Fruit fly (Drosophila melanogaster): ENCODE measurements around the gene CG13078.

Gene CG13078

DNA sequence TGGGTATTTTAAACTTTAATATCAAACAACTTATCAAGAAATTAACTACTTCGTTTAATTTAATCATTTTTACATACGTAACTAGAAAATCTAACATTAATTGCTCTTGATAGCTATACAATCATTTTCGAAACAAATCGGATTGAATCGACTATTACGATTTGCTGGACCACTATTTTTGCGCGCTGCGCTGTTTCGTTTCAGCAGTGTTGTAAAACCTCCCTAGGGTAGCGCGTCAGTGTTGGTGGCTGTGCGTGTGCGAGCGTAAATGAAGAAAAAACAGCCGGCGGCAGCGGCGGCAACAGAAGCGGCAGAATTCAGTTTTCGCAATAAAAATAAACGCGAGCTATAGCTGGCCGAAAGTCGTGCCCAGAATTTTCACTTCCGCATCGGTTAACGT, 30.5 kb upstream of the CG13078 start, which contains the start of gene CG33116 (continued):
- TF ChIP-seq CG8319 (GFP tag; optimal IDR thresholded peaks at IDR 0.05) = peak; percentile 60
- peak; percentile 86 for TF ChIP-seq cyc (GFP tag; optimal IDR thresholded peaks at IDR 0.05)
- peak; percentile 96 for TF ChIP-seq Eip78C (GFP tag)
- peak; percentile 73 for TF ChIP-seq Ets96B (tag; optimal IDR thresholded peaks at IDR 0.05)
- peak; percentile 92 for TF ChIP-seq CG3919 (GFP tag; optimal IDR thresholded peaks at IDR 0.05)
- peak; percentile 3 for TF ChIP-seq Hr38 (GFP tag; optimal IDR thresholded peaks at IDR 0.05)
- peak; percentile 57 for TF ChIP-seq CG16779 (tag; optimal IDR thresholded peaks at IDR 0.05)
- peak; percentile 88 for TF ChIP-seq eg (GFP tag; IDR thresholded peaks at IDR 0.05)
- peak; percentile 82 for TF ChIP-seq CG10669 (GFP tag; optimal IDR thresholded peaks at IDR 0.05)
- TF ChIP-seq Hr39 (GFP tag; optimal IDR thresholded peaks at IDR 0.05) = peak; percentile 83
- TF ChIP-seq Smox (GFP tag; optimal IDR thresholded peaks at IDR 0.05) = peak; percentile 81

DNA sequence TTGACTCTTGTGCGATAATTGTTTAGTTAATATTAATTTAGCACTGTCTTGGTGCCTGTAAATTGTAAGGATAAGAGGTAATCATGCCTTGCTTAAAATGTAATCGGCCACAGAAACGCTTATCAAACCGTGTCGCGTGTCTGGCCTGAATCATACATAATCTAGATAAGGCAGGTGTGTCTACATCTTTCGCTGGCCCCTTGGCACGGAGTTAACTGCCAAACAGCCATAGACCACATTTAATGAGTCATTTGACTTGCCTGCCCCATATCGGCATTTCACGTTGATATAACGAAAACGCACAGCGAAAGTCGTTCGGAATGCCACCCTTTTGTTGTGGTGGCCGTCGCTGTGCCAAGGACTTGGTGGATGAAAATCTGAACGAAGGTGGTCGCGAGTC, 28.5 kb upstream of the CG13078 start, which contains the start of gene CG31697:
Gene CG31697, plus strand, starts transcription at position 215 of the 400 bp plus-strand sequence.
- TF ChIP-seq salr (GFP tag; optimal IDR thresholded peaks at IDR 0.05) (no peak), svp (GFP tag) (peak; percentile 26), vri (GFP tag; optimal IDR thresholded peaks at IDR 0.05) (peak; percentile 77), Eip78C (GFP tag) (peak; percentile 5)

DNA sequence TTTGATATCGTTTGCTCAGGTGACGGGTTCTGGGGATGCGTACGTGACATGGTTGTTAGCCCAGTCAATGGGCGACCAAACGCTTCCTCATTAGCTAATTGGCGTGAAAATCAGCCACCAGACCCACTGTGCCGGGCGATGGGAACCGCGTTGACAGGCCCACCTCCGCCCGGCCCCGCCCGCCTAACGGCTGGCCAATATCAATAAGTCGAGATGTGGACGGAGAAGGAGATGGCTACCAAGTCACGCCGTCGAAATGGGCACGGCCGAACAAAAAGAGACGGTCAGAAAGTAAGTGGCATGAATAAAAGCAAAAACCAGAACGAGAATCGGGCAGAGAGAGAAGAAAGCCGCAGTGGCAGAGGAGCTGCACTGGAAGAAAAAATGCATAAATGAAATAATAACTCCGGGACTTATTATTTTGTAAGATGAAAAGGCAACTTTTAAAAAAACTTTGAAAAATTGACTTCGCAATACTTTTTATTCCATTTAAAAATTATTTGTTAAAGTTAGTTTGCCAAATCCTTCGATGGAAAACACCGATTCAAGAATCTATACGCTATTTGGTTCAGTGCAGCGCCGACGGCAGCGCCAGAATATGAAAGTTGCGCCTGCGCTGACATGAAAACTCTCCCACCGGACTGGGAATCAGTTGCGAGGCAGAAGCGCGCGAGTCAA, 25.8 kb upstream of the CG13078 start, which contains the start of gene CG13082:
Gene CG13082, plus strand, starts transcription at position 647 of the 678 bp plus-strand sequence.
- peak; percentile 81 for TF ChIP-seq dac (GFP tag; optimal IDR thresholded peaks at IDR 0.05)
- peak; percentile 87 for TF ChIP-seq CG8632 (GFP tag; optimal IDR thresholded peaks at IDR 0.05)
- TF ChIP-seq topi (GFP tag; optimal IDR thresholded peaks at IDR 0.05) = peak; percentile 96
- peak; percentile 89 for TF ChIP-seq OdsH (GFP tag; optimal IDR thresholded peaks at IDR 0.05)
- peak; percentile 87 for TF ChIP-seq CG4318 (GFP tag; optimal IDR thresholded peaks at IDR 0.05)
- TF ChIP-seq CG11294 (GFP tag; IDR thresholded peaks at IDR 0.05) = peak; percentile 45; the same call in 1 of the 2 replicates
- TF ChIP-seq CG11902 (GFP tag; optimal IDR thresholded peaks at IDR 0.05) = peak; percentile 81
- peak; percentile 93 for TF ChIP-seq acj6 (GFP tag; optimal IDR thresholded peaks at IDR 0.05)
- peak; percentile 87 for TF ChIP-seq CG6276 (GFP tag; optimal IDR thresholded peaks at IDR 0.05)
- peak; percentile 94 for TF ChIP-seq Ets21C (GFP tag; optimal IDR thresholded peaks at IDR 0.05)
- peak; percentile 87 for TF ChIP-seq CG6163 (GFP tag; IDR thresholded peaks at IDR 0.05)
- peak; percentile 84 for TF ChIP-seq CG8319 (GFP tag; optimal IDR thresholded peaks at IDR 0.05)
- peak; percentile 83 for TF ChIP-seq net (GFP tag; optimal IDR thresholded peaks at IDR 0.05)
- TF ChIP-seq Gug (GFP tag; IDR thresholded peaks at IDR 0.05) = peak; percentile 73
- TF ChIP-seq lz (GFP tag; optimal IDR thresholded peaks at IDR 0.05) = peak; percentile 96
- peak; percentile 83 for TF ChIP-seq vri (GFP tag; optimal IDR thresholded peaks at IDR 0.05)
- peak; percentile 96 for TF ChIP-seq Hr39 (GFP tag; optimal IDR thresholded peaks at IDR 0.05)
- TF ChIP-seq eg (GFP tag; IDR thresholded peaks at IDR 0.05) = peak; percentile 72
- TF ChIP-seq Eip78C (GFP tag) = peak; percentile 96
- TF ChIP-seq Met (GFP tag; optimal IDR thresholded peaks at IDR 0.05) = peak; percentile 97
- peak; percentile 95 for TF ChIP-seq Sox14 (GFP tag; optimal IDR thresholded peaks at IDR 0.05)
- TF ChIP-seq CG15336 (GFP tag; IDR thresholded peaks at IDR 0.05) = peak; percentile 89
- TF ChIP-seq CG6854 (GFP tag; optimal IDR thresholded peaks at IDR 0.05) = peak; percentile 90
- TF ChIP-seq Hr38 (GFP tag; optimal IDR thresholded peaks at IDR 0.05) = no peak
- TF ChIP-seq fd85E (GFP tag; optimal IDR thresholded peaks at IDR 0.05) = peak; percentile 62
- peak; percentile 74 for TF ChIP-seq CG10669 (GFP tag; optimal IDR thresholded peaks at IDR 0.05)
- peak; percentile 76 for TF ChIP-seq Sox15 (GFP tag; optimal IDR thresholded peaks at IDR 0.05)
- TF ChIP-seq svp (GFP tag) = peak; percentile 97
- peak; percentile 91 for TF ChIP-seq CG34406 (GFP tag; optimal IDR thresholded peaks at IDR 0.05)
- peak; percentile 63 for TF ChIP-seq spab (GFP tag; optimal IDR thresholded peaks at IDR 0.05)
- peak; percentile 95 for TF ChIP-seq CG32006 (GFP tag; optimal IDR thresholded peaks at IDR 0.05)
- TF ChIP-seq Lpt (GFP tag; optimal IDR thresholded peaks at IDR 0.05) = peak; percentile 88
- TF ChIP-seq ss (GFP tag; optimal IDR thresholded peaks at IDR 0.05) = peak; percentile 50 to 74
- TF ChIP-seq Hr4 (GFP tag; optimal IDR thresholded peaks at IDR 0.05) = peak; percentile 80
- peak; percentile 88 for TF ChIP-seq CG11762 (GFP tag; optimal IDR thresholded peaks at IDR 0.05; ENCODE audit: insufficient read depth)
- peak; percentile 88 for TF ChIP-seq pdm3 (GFP tag; optimal IDR thresholded peaks at IDR 0.05)
- TF ChIP-seq CG9139 (GFP tag; optimal IDR thresholded peaks at IDR 0.05) = peak; percentile 9
- peak; percentile 67 for TF ChIP-seq fd59A (GFP tag; optimal IDR thresholded peaks at IDR 0.05)
- TF ChIP-seq CG10631 (GFP tag; optimal IDR thresholded peaks at IDR 0.05) = peak; percentile 87
- TF ChIP-seq cyc (GFP tag; optimal IDR thresholded peaks at IDR 0.05) = peak; percentile 96
- TF ChIP-seq Eip93F (GFP tag; optimal IDR thresholded peaks at IDR 0.05) = peak; percentile 94

Data from whole organism, prepupa.